Fruit fly (Drosophila melanogaster) whole organism, embryonic: ENCODE measurements around the gene SC35.

Experiments
- Atf3 ChIP-seq: fragments of 200-800 bp; sonication (Bioruptor generic); optimal IDR thresholded peaks from 3 replicates; lab custom pipeline; 2016; ENCODE audit warnings: missing biosample characterization, missing genetic modification characterization
- BtbVII ChIP-seq: fragments of 200-800 bp; sonication (Bioruptor generic); optimal IDR thresholded peaks from 3 replicates; lab custom pipeline; 2017; ENCODE audit warnings: missing biosample characterization, mild to moderate bottlenecking, missing genetic modification characterization
- CG10274 ChIP-seq: fragments of 200-800 bp; sonication (Bioruptor generic); optimal IDR thresholded peaks from 3 replicates; lab custom pipeline; 2017; ENCODE audit warnings: missing biosample characterization, mild to moderate bottlenecking, missing genetic modification characterization
- CG10321 ChIP-seq: fragments of 200-800 bp; sonication (Bioruptor generic); IDR thresholded peaks from 2 replicates; pipeline ENCODE4 v1.3.6; 2022; ENCODE audit warnings: missing biosample characterization, missing genetic modification characterization
- CG10543 ChIP-seq: fragments of 200-800 bp; sonication (Bioruptor generic); optimal IDR thresholded peaks from 3 replicates; lab custom pipeline; 2017; ENCODE audit warnings: missing biosample characterization, mild to moderate bottlenecking, missing genetic modification characterization, moderate library complexity
- CG12104 ChIP-seq: fragments of 200-800 bp; sonication (Bioruptor generic); optimal IDR thresholded peaks from 3 replicates; lab custom pipeline; 2016; ENCODE audit warnings: missing biosample characterization, missing genetic modification characterization
- CG13775 ChIP-seq: fragments of 200-800 bp; sonication (Bioruptor generic); optimal IDR thresholded peaks from 3 replicates; lab custom pipeline; 2017; ENCODE audit warnings: missing biosample characterization, mild to moderate bottlenecking, missing genetic modification characterization
- CG2678 ChIP-seq: fragments of 200-800 bp; sonication (Bioruptor generic); optimal IDR thresholded peaks from 3 replicates; lab custom pipeline; 2019; ENCODE audit warnings: missing biosample characterization, mild to moderate bottlenecking, missing genetic modification characterization, moderate library complexity
- CG34224 ChIP-seq: fragments of 200-800 bp; sonication (Bioruptor generic); IDR thresholded peaks from 3 replicates; pipeline ENCODE4 v1.3.6; 2022; ENCODE audit warnings: missing biosample characterization, missing genetic modification characterization; ENCODE audit not compliant: partially characterized antibody
- CG3838 ChIP-seq: fragments of 200-800 bp; sonication (Bioruptor generic); optimal IDR thresholded peaks from 3 replicates; lab custom pipeline; 2016; ENCODE audit warnings: missing biosample characterization, missing genetic modification characterization
- CG4328 ChIP-seq: fragments of 200-800 bp; sonication (Bioruptor generic); optimal IDR thresholded peaks from 3 replicates; lab custom pipeline; 2017; ENCODE audit warnings: missing biosample characterization, missing genetic modification reagents, missing genetic modification characterization
- CG7357 ChIP-seq: fragments of 200-800 bp; sonication (Bioruptor generic); IDR thresholded peaks from 3 replicates; pipeline ENCODE4 v1.3.6; 2022; ENCODE audit warnings: missing biosample characterization, missing genetic modification characterization
- CG7372 ChIP-seq: fragments of 200-800 bp; sonication (Bioruptor generic); IDR thresholded peaks from 2 replicates; pipeline ENCODE4 v1.3.6; 2022; ENCODE audit warnings: missing biosample characterization, missing genetic modification characterization
- CG7963 ChIP-seq: fragments of 200-800 bp; sonication (Bioruptor generic); IDR thresholded peaks from 3 replicates; pipeline ENCODE4 v1.3.6; 2022; ENCODE audit warnings: missing biosample characterization, missing genetic modification characterization; ENCODE audit not compliant: partially characterized antibody
- CG8388 ChIP-seq: fragments of 200-800 bp; sonication (Bioruptor generic); optimal IDR thresholded peaks from 2 replicates; lab custom pipeline; 2019; ENCODE audit warnings: missing biosample characterization, mild to moderate bottlenecking, missing genetic modification characterization, moderate library complexity
- CG9215 ChIP-seq: fragments of 200-800 bp; sonication (Bioruptor generic); IDR thresholded peaks from 2 replicates; pipeline ENCODE4 v1.3.6; 2022; ENCODE audit warnings: missing biosample characterization, missing genetic modification characterization
- CG9932 ChIP-seq: fragments of 200-800 bp; sonication (Bioruptor generic); IDR thresholded peaks from 2 replicates; pipeline ENCODE4 v1.3.6; 2022; ENCODE audit warnings: missing biosample characterization, missing genetic modification characterization
- CkIIα-i1 ChIP-seq: fragments of 200-800 bp; sonication (Bioruptor generic); IDR thresholded peaks from 2 replicates; pipeline ENCODE4 v1.3.6; 2022; ENCODE audit warnings: missing biosample characterization, missing genetic modification characterization
- D19A ChIP-seq: fragments of 200-800 bp; optimal IDR thresholded peaks from 3 replicates; lab custom pipeline; 2019; ENCODE audit warnings: missing biosample characterization, mild to moderate bottlenecking, missing genetic modification characterization, moderate library complexity
- E2f1 ChIP-seq: fragments of 200-800 bp; sonication (Bioruptor generic); IDR thresholded peaks from 2 replicates; pipeline ENCODE4 v1.3.6; 2022; ENCODE audit warnings: missing biosample characterization, missing genetic modification characterization
- E2f2 ChIP-seq: fragments of 200-800 bp; sonication (Bioruptor generic); IDR thresholded peaks from 2 replicates; pipeline ENCODE4 v1.3.6; 2022; ENCODE audit warnings: missing biosample characterization, missing genetic modification characterization
- H15 ChIP-seq: fragments of 200-800 bp; sonication (Bioruptor generic); IDR thresholded peaks from 3 replicates; pipeline ENCODE4 v1.3.6; 2022; ENCODE audit warnings: missing biosample characterization, missing genetic modification characterization
- HLHmδ ChIP-seq: fragments of 200-800 bp; sonication (Bioruptor generic); optimal IDR thresholded peaks from 2 replicates; lab custom pipeline; 2018; ENCODE audit warnings: missing biosample characterization, mild to moderate bottlenecking, missing genetic modification characterization, moderate library complexity
- HmgZ ChIP-seq: fragments of 200-800 bp; sonication (Bioruptor generic); optimal IDR thresholded peaks from 2 replicates; lab custom pipeline; 2018; ENCODE audit warnings: missing biosample characterization, mild to moderate bottlenecking, missing genetic modification characterization
- Hr78 ChIP-seq, 2 experiments: fragments of 200-800 bp in 1 of 2; fragments of >200 bp in 1 of 2; sonication (Bioruptor generic) in 1 of 2; optimal IDR thresholded peaks; 2 replicates each; lab custom pipeline; 2017 to 2019; ENCODE audit warnings: missing biosample characterization in 2 of 2, missing genetic modification characterization in 2 of 2, mild to moderate bottlenecking in 1 of 2, moderate library complexity in 1 of 2
- Lpt ChIP-seq: fragments of >200 bp; optimal IDR thresholded peaks from 2 replicates; lab custom pipeline; 2018; ENCODE audit warnings: missing biosample characterization, missing genetic modification characterization
- NfI ChIP-seq: fragments of 200-800 bp; sonication (Bioruptor generic); optimal IDR thresholded peaks from 3 replicates; lab custom pipeline; 2018; ENCODE audit warnings: missing biosample characterization, mild to moderate bottlenecking, missing genetic modification characterization, moderate library complexity
- PHDP ChIP-seq: fragments of 200-800 bp; sonication (Bioruptor generic); optimal IDR thresholded peaks from 3 replicates; lab custom pipeline; 2018; ENCODE audit warnings: missing biosample characterization, mild to moderate bottlenecking, missing genetic modification characterization, moderate library complexity
- Pdp1 ChIP-seq, 2 experiments: fragments of 200-800 bp; sonication (Bioruptor generic); optimal IDR thresholded peaks; 3 replicates each; lab custom pipeline; 2016; ENCODE audit warnings: missing biosample characterization in 2 of 2, missing genetic modification characterization in 2 of 2, mild to moderate bottlenecking in 1 of 2, moderate library complexity in 1 of 2
- Scr ChIP-seq: fragments of 200-800 bp; sonication (Bioruptor generic); IDR thresholded peaks from 2 replicates; pipeline ENCODE4 v1.3.6; 2022; ENCODE audit warnings: missing biosample characterization, missing genetic modification characterization; ENCODE audit not compliant: partially characterized antibody
- Six4 ChIP-seq: fragments of 200-800 bp; sonication (Bioruptor generic); optimal IDR thresholded peaks from 2 replicates; lab custom pipeline; 2016; ENCODE audit warnings: missing biosample characterization, missing genetic modification characterization
- Usf ChIP-seq: fragments of 200-800 bp; sonication (Bioruptor generic); optimal IDR thresholded peaks from 2 replicates; lab custom pipeline; 2017; ENCODE audit warnings: missing genotype, missing biosample characterization, missing genetic modification characterization
- YL-1 ChIP-seq: fragments of 200-800 bp; sonication (Bioruptor generic); optimal IDR thresholded peaks from 3 replicates; lab custom pipeline; 2017; ENCODE audit warnings: missing biosample characterization, mild to moderate bottlenecking, missing genetic modification characterization
- bowl ChIP-seq: fragments of 200-800 bp; sonication (Bioruptor generic); IDR thresholded peaks from 2 replicates; pipeline ENCODE4 v1.3.6; 2022; ENCODE audit warnings: missing biosample characterization, missing genetic modification characterization
- ci ChIP-seq: fragments of 200-800 bp; sonication (Bioruptor generic); IDR thresholded peaks from 3 replicates; pipeline ENCODE4 v1.3.6; 2022; ENCODE audit warnings: missing biosample characterization, missing genetic modification characterization
- dmrt11E ChIP-seq: fragments of 200-800 bp; sonication (Bioruptor generic); optimal IDR thresholded peaks from 3 replicates; lab custom pipeline; 2018; ENCODE audit warnings: missing biosample characterization, mild to moderate bottlenecking, missing genetic modification characterization, moderate library complexity
- dpn ChIP-seq, 2 experiments: fragments of 200-800 bp; sonication (Bioruptor generic); optimal IDR thresholded peaks; 3 replicates each; lab custom pipeline; 2016; ENCODE audit warnings: missing biosample characterization in 2 of 2, missing genetic modification characterization in 2 of 2
- exex ChIP-seq: fragments of 200-800 bp; sonication (Bioruptor generic); optimal IDR thresholded peaks from 4 replicates; lab custom pipeline; 2018; ENCODE audit warnings: missing biosample characterization, mild to moderate bottlenecking, missing genetic modification characterization, moderate library complexity
- fd3F ChIP-seq: fragments of 200-800 bp; sonication (Bioruptor generic); optimal IDR thresholded peaks from 2 replicates; lab custom pipeline; 2018; ENCODE audit warnings: missing biosample characterization, mild to moderate bottlenecking, missing genetic modification characterization, moderate library complexity
- fru ChIP-seq: fragments of >200 bp; optimal IDR thresholded peaks from 2 replicates; lab custom pipeline; 2017
- lmd ChIP-seq: fragments of 200-800 bp; sonication (Bioruptor generic); IDR thresholded peaks from 2 replicates; pipeline ENCODE4 v1.3.6; 2022; ENCODE audit warnings: missing biosample characterization, missing genetic modification characterization
- mld ChIP-seq: fragments of 200-800 bp; sonication (Bioruptor generic); IDR thresholded peaks from 3 replicates; pipeline ENCODE4 v1.3.6; 2022; ENCODE audit warnings: missing biosample characterization, missing genetic modification characterization; ENCODE audit not compliant: partially characterized antibody
- nmo ChIP-seq: fragments of 200-800 bp; sonication (Bioruptor generic); optimal IDR thresholded peaks from 2 replicates; lab custom pipeline; 2018; ENCODE audit warnings: missing biosample characterization, mild to moderate bottlenecking, missing genetic modification characterization, moderate library complexity
- onecut ChIP-seq: fragments of 200-800 bp; sonication (Bioruptor generic); IDR thresholded peaks from 2 replicates; pipeline ENCODE4 v1.3.6; 2022; ENCODE audit warnings: missing biosample characterization, missing genetic modification characterization
- prd ChIP-seq, 3 experiments: fragments of >200 bp in 2 of 3; fragments of 200-800 bp in 1 of 3; sonication (Bioruptor generic) in 1 of 3; optimal IDR thresholded peaks in 2 of 3; IDR thresholded peaks in 1 of 3; 2 replicates in 2 of 3; 3 replicates in 1 of 3; pipeline versions ENCODE4 v1.3.6 to Lab custom; 2017 to 2022; ENCODE audit warnings: missing biosample characterization in 1 of 3, missing genetic modification characterization in 1 of 3
- ro ChIP-seq: fragments of 200-800 bp; sonication (Bioruptor generic); IDR thresholded peaks from 2 replicates; pipeline ENCODE4 v1.3.6; 2022; ENCODE audit warnings: missing biosample characterization, missing genetic modification characterization
- scrt ChIP-seq: fragments of 200-800 bp; sonication (Bioruptor generic); optimal IDR thresholded peaks from 2 replicates; lab custom pipeline; 2018; ENCODE audit warnings: missing biosample characterization, mild to moderate bottlenecking, missing genetic modification characterization, moderate library complexity
- ttk ChIP-seq: fragments of 200-800 bp; sonication (Bioruptor generic); IDR thresholded peaks from 2 replicates; pipeline ENCODE4 v2.1.2; 2022; ENCODE audit warnings: missing biosample characterization, missing genetic modification characterization

SC35 gene

DNA sequence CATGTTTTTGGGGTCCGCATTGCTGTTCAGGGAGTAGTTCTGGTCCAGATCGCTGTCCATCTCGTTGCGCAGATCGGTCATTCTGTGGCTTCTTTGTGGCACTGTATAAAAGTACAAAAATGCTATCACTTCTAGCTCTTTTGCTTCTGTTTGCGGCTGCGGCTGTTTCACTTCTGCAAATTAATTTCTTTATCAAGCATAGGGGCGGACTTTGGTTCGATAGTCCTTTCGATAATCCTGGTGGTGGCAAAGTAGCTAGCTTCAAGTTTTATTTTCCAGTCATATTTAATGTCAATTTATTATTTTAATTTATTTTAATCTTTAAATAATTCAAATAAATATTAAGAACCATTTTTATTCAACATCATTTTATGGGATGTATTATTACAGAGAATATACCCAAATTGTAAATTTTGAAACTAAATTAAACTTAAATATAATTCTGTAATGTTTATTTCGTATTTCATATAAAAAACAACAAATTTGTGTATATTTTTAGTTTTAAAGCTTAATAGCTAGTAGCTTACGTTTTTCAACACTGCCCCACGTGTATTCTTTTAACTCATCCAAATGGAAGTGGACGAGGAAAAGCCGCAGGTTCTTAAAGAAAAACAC lies 6.9 kb downstream of the SC35 start, which contains the start of the genes CG5446 and Trm1 (continued):
- TF ChIP-seq NfI (GFP tag; lab: Kevin White, UChicago) (peak; percentile 64), PHDP (peak; percentile 77), CG34224 (GFP tag; lab: Robert Waterston, UW) (no peak), dpn (GFP tag; optimal IDR thresholded peaks at IDR 0.05; lab: Kevin White, UChicago) (peak in 1 of 2 experiments; percentile 65), mld (GFP tag; lab: Robert Waterston, UW) (no peak), dmrt11E (tag; lab: Kevin White, UChicago) (peak; percentile 76), Hr78 (GFP tag; optimal IDR thresholded peaks at IDR 0.05; lab: Kevin White, UChicago) (peak in 1 of 2 experiments; percentile 10), E2f1 (GFP tag; lab: Robert Waterston, UW) (peak; percentile 48), onecut (no peak), Scr (GFP tag; lab: Robert Waterston, UW) (peak; percentile 24; the same call in 1 of the 2 replicates), CG10274 (GFP tag; lab: Kevin White, UChicago) (no peak), Atf3 (no peak), CG7372 (0 out of 2 replicates have a peak, but pooled peaks have one; percentile 40), ro (GFP tag; lab: Robert Waterston, UW) (no peak), fd3F (GFP tag; lab: Kevin White, UChicago) (peak; percentile 45), CG9215 (peak; percentile 33; the same call in 1 of the 2 replicates), YL-1 (GFP tag; lab: Kevin White, UChicago) (peak; percentile 66), HmgZ (no peak), CG9932 (GFP tag; lab: Robert Waterston, UW) (peak; percentile 75), Lpt (no peak), exex (peak; percentile 59), ttk (GFP tag; lab: Robert Waterston, UW) (peak; percentile 51; the same call in 1 of the 2 replicates), H15 (GFP tag; lab: Robert Waterston, UW) (0 out of 3 replicates have a peak, but pooled peaks have one; percentile 32), fru (lab: Kevin White, UChicago) (no peak), CG12104 (peak; percentile 64), CG10543 (GFP tag; lab: Kevin White, UChicago) (peak; percentile 69), HLHmδ (no peak), ci (GFP tag; lab: Robert Waterston, UW) (0 out of 3 replicates have a peak, but pooled peaks have one; percentile 21), scrt (GFP tag; lab: Kevin White, UChicago) (peak; percentile 47), D19A (tag; lab: Kevin White, UChicago) (peak; percentile 78), CG7963 (GFP tag; lab: Robert Waterston, UW) (no peak), CG8388 (GFP tag; lab: Kevin White, UChicago) (peak; percentile 74), lmd (GFP tag; lab: Robert Waterston, UW) (peak; percentile 7; the same call in 1 of the 2 replicates), CG4328 (peak; percentile 53), BtbVII (peak; percentile 73), Six4 (peak; percentile 70), CG7357 (GFP tag; lab: Robert Waterston, UW) (no peak), bowl (no peak), prd (optimal IDR thresholded peaks at IDR 0.05; lab: Kevin White, UChicago) (no peak), prd (GFP tag; IDR thresholded peaks at IDR 0.05; lab: Robert Waterston, UW) (peak; percentile 51; the same call in 1 of the 3 replicates), Pdp1 (GFP tag; optimal IDR thresholded peaks at IDR 0.05; lab: Kevin White, UChicago) (peak in 1 of 2 experiments; percentile 3), CkIIα-i1 (GFP tag; lab: Robert Waterston, UW) (no peak), CG10321 (GFP tag; lab: Robert Waterston, UW) (no peak), CG2678 (tag; lab: Kevin White, UChicago) (peak; percentile 86), CG13775 (GFP tag; lab: Kevin White, UChicago) (peak; percentile 75), CG3838 (GFP tag; lab: Kevin White, UChicago) (no peak), Usf (GFP tag; lab: Kevin White, UChicago) (peak; percentile 6), nmo (peak; percentile 83), E2f2 (peak; percentile 20; the same call in 1 of the 2 replicates)
